Fruit fly (Drosophila melanogaster): ENCODE measurements around the gene CG16986.
A peak's percentile ranks its signal among the peaks of the same experiment; 100 is the strongest.

CG16986 gene

dm6 chr3L:2578737-2579136 lies 21.4 kb upstream of the CG16986 start (continued):
- TF ChIP-seq Hey (tag; optimal IDR thresholded peaks at IDR 0.05) (no peak), gro (GFP tag; optimal IDR thresholded peaks at IDR 0.05) (no peak), HLH3B (GFP tag; IDR thresholded peaks at IDR 0.05) (peak; percentile 73), CG7556 (GFP tag; optimal IDR thresholded peaks at IDR 0.05) (peak; percentile 60), run (tag; optimal IDR thresholded peaks at IDR 0.05) (no peak), CG4360 (GFP tag; IDR thresholded peaks at IDR 0.05) (no peak), CG8290 (GFP tag; optimal IDR thresholded peaks at IDR 0.05) (peak; percentile 39), CG8290 (tag; optimal IDR thresholded peaks at IDR 0.05) (no peak), BtbVII (GFP tag; optimal IDR thresholded peaks at IDR 0.05) (peak; percentile 61), dati (GFP tag; IDR thresholded peaks at IDR 0.05) (no peak), pho (GFP tag; optimal IDR thresholded peaks at IDR 0.05) (no peak), CG9797 (GFP tag; optimal IDR thresholded peaks at IDR 0.05) (no peak), CG3995 (GFP tag; optimal IDR thresholded peaks at IDR 0.05) (no peak), nom (GFP tag; optimal IDR thresholded peaks at IDR 0.05) (no peak), al (GFP tag; IDR thresholded peaks at IDR 0.05) (peak; percentile 40; the same call in 1 of the 2 replicates), mld (GFP tag; IDR thresholded peaks at IDR 0.05; ENCODE audit: partially characterized antibody) (no peak), CG2129 (GFP tag; IDR thresholded peaks at IDR 0.05; ENCODE audit: partially characterized antibody) (no peak), grau (tag; optimal IDR thresholded peaks at IDR 0.05) (peak; percentile 74), CG16813 (GFP tag; IDR thresholded peaks at IDR 0.05; ENCODE audit: partially characterized antibody) (no peak), tgo (GFP tag; IDR thresholded peaks at IDR 0.05) (peak; percentile 53), CG6689 (GFP tag; IDR thresholded peaks at IDR 0.05) (peak; percentile 56), CG18599 (GFP tag; optimal IDR thresholded peaks at IDR 0.05) (peak; percentile 56), CG17802 (tag; optimal IDR thresholded peaks at IDR 0.05) (no peak), B-H2 (GFP tag; optimal IDR thresholded peaks at IDR 0.05) (no peak), gsb (GFP tag; IDR thresholded peaks at IDR 0.05) (peak; percentile 20; the same call in 1 of the 2 replicates), CG16863 (GFP tag; optimal IDR thresholded peaks at IDR 0.05) (peak; percentile 40), Hand (GFP tag; optimal IDR thresholded peaks at IDR 0.05) (no peak), CG13624 (GFP tag; optimal IDR thresholded peaks at IDR 0.05) (peak; percentile 46), vnd (GFP tag; IDR thresholded peaks at IDR 0.05; ENCODE audit: partially characterized antibody) (no peak), MTF-1 (GFP tag; optimal IDR thresholded peaks at IDR 0.05; ENCODE audit: borderline replicate concordance) (no peak), H15 (GFP tag; IDR thresholded peaks at IDR 0.05) (peak; percentile 47; the same call in 1 of the 3 replicates), ab (GFP tag; optimal IDR thresholded peaks at IDR 0.05) (no peak), exex (tag; optimal IDR thresholded peaks at IDR 0.05) (no peak), zfh1 (GFP tag; IDR thresholded peaks at IDR 0.05) (no peak), ac (GFP tag; optimal IDR thresholded peaks at IDR 0.05) (no peak), sima (GFP tag; optimal IDR thresholded peaks at IDR 0.05) (no peak), ap (GFP tag; IDR thresholded peaks at IDR 0.05) (peak; percentile 23; the same call in 1 of the 2 replicates), CG6175 (GFP tag; IDR thresholded peaks at IDR 0.05) (no peak), Stat92E (GFP tag; optimal IDR thresholded peaks at IDR 0.05) (no peak), Optix (GFP tag; IDR thresholded peaks at IDR 0.05) (peak; percentile 52; the same call in 1 of the 3 replicates), CG18011 (GFP tag; optimal IDR thresholded peaks at IDR 0.05) (no peak), CG32772 (GFP tag; IDR thresholded peaks at IDR 0.05) (peak; percentile 46; the same call in 1 of the 2 replicates), Jarid2 (GFP tag; optimal IDR thresholded peaks at IDR 0.05) (no peak), CG2678 (tag; optimal IDR thresholded peaks at IDR 0.05) (peak; percentile 78), CG33557 (GFP tag; optimal IDR thresholded peaks at IDR 0.05) (peak; percentile 65), Eip74EF (GFP tag; optimal IDR thresholded peaks at IDR 0.05) (peak in 1 of 2 experiments; percentile 44), seq (GFP tag; IDR thresholded peaks at IDR 0.05) (no peak), Hr3 (GFP tag; optimal IDR thresholded peaks at IDR 0.05) (peak; percentile 64), CG10543 (GFP tag; optimal IDR thresholded peaks at IDR 0.05) (no peak), Camta (GFP tag; optimal IDR thresholded peaks at IDR 0.05) (peak; percentile 55), fu2 (GFP tag; optimal IDR thresholded peaks at IDR 0.05) (no peak)

Measured in whole organism, embryonic.